Worm (Caenorhabditis elegans) whole organism, L2 larva: Measurements from ENCODE around the gene T02C5.1.

Experiments used
- C34F6.9 ChIP-seq: fragments of 150-350 bp; optimal IDR thresholded peaks from 2 replicates; lab custom pipeline; 2014; ENCODE audit warnings: missing biosample characterization, missing genetic modification characterization
- Y55F3AM.14 ChIP-seq: fragments of 200-800 bp; sonication (Bioruptor generic); optimal IDR thresholded peaks from 2 replicates; lab custom pipeline; 2018; ENCODE audit warnings: mild to moderate bottlenecking, missing genetic modification characterization, missing compliant biosample characterization
- ZK546.5 ChIP-seq: sonication (generic microtip); optimal IDR thresholded peaks from 2 replicates; lab custom pipeline; 2017; ENCODE audit warnings: missing biosample characterization, missing genetic modification characterization
- alr-1 ChIP-seq: fragments of 150-350 bp; optimal IDR thresholded peaks from 2 replicates; lab custom pipeline; 2014; ENCODE audit warnings: missing biosample characterization, missing genetic modification characterization
- aly-2 ChIP-seq: fragments of 150-350 bp; optimal IDR thresholded peaks from 2 replicates; lab custom pipeline; 2014; ENCODE audit warnings: missing biosample characterization, missing genetic modification characterization
- blmp-1 ChIP-seq: sonication (generic microtip); optimal IDR thresholded peaks from 2 replicates; lab custom pipeline; 2017; ENCODE audit warnings: missing genetic modification characterization, mild to moderate bottlenecking, missing compliant biosample characterization, antibody characterized with exemption, moderate library complexity; ENCODE audit not compliant: insufficient read depth
- ceh-16 ChIP-seq: fragments of 150-350 bp; optimal IDR thresholded peaks from 2 replicates; lab custom pipeline; 2014; ENCODE audit warnings: missing biosample characterization, missing genetic modification characterization
- ceh-82 ChIP-seq: fragments of 150-350 bp; optimal IDR thresholded peaks from 2 replicates; lab custom pipeline; 2014; ENCODE audit warnings: missing biosample characterization, missing genetic modification characterization
- crh-2 ChIP-seq: sonication (generic microtip); optimal IDR thresholded peaks from 2 replicates; lab custom pipeline; 2017; ENCODE audit warnings: missing biosample characterization, missing genetic modification characterization
- dmd-4 ChIP-seq: sonication (generic microtip); optimal IDR thresholded peaks from 2 replicates; lab custom pipeline; 2017; ENCODE audit warnings: missing biosample characterization, missing genetic modification characterization
- egl-27 ChIP-seq: sonication (generic microtip); optimal IDR thresholded peaks from 3 replicates; lab custom pipeline; 2017; ENCODE audit warnings: missing biosample characterization, missing genetic modification reagents, missing genetic modification characterization
- elt-1 ChIP-seq: fragments of 150-350 bp; optimal IDR thresholded peaks from 2 replicates; lab custom pipeline; 2014; ENCODE audit warnings: missing biosample characterization, missing genetic modification characterization
- elt-3 ChIP-seq: sonication (generic microtip); optimal IDR thresholded peaks from 2 replicates; lab custom pipeline; 2017; ENCODE audit warnings: missing biosample characterization, missing genetic modification characterization
- gmeb-1 ChIP-seq: fragments of 150-350 bp; optimal IDR thresholded peaks from 2 replicates; lab custom pipeline; 2014; ENCODE audit warnings: missing biosample characterization, missing genetic modification characterization
- lin-11 ChIP-seq: fragments of 150-350 bp; sonication (generic microtip); optimal IDR thresholded peaks from 2 replicates; lab custom pipeline; 2014; ENCODE audit warnings: missing biosample characterization, missing genetic modification characterization, inconsistent platforms, mixed read lengths
- lin-13 ChIP-seq: fragments of 150-350 bp; optimal IDR thresholded peaks from 2 replicates; lab custom pipeline; 2014; ENCODE audit warnings: missing biosample characterization, missing genetic modification reagents, missing genetic modification characterization
- lin-39 ChIP-seq: fragments of 150-350 bp; optimal IDR thresholded peaks from 2 replicates; lab custom pipeline; 2014; ENCODE audit warnings: missing biosample characterization, missing genetic modification reagents, missing genetic modification characterization
- mbf-1 ChIP-seq: sonication (generic microtip); optimal IDR thresholded peaks from 2 replicates; lab custom pipeline; 2017; ENCODE audit warnings: missing biosample characterization, missing genetic modification characterization
- mdl-1 ChIP-seq, 2 experiments: fragments of 150-350 bp in 1 of 2; sonication (generic microtip) in 1 of 2; optimal IDR thresholded peaks; 2 replicates each; lab custom pipeline; 2017; ENCODE audit warnings: missing biosample characterization in 2 of 2, missing genetic modification characterization in 2 of 2
- nhr-10 ChIP-seq: sonication (generic microtip); optimal IDR thresholded peaks from 2 replicates; lab custom pipeline; 2017; ENCODE audit warnings: missing biosample characterization, missing genetic modification characterization
- nhr-129 ChIP-seq: fragments of 150-350 bp; optimal IDR thresholded peaks from 2 replicates; lab custom pipeline; 2014; ENCODE audit warnings: missing biosample characterization, missing genetic modification characterization
- nhr-21 ChIP-seq: fragments of 150-350 bp; optimal IDR thresholded peaks from 2 replicates; lab custom pipeline; 2014; ENCODE audit warnings: missing biosample characterization, missing genetic modification characterization
- nhr-23 ChIP-seq: fragments of 150-350 bp; optimal IDR thresholded peaks from 2 replicates; lab custom pipeline; 2014; ENCODE audit warnings: missing biosample characterization, missing genetic modification reagents, missing genetic modification characterization
- nhr-237 ChIP-seq: fragments of 150-350 bp; optimal IDR thresholded peaks from 2 replicates; lab custom pipeline; 2014; ENCODE audit warnings: missing biosample characterization, missing genetic modification characterization
- nhr-25 ChIP-seq: fragments of 150-350 bp; sonication (generic microtip); optimal IDR thresholded peaks from 3 replicates; lab custom pipeline; 2014; ENCODE audit warnings: missing biosample characterization, missing genetic modification characterization
- nhr-6 ChIP-seq: fragments of 150-350 bp; optimal IDR thresholded peaks from 2 replicates; lab custom pipeline; 2014; ENCODE audit warnings: missing biosample characterization, missing genetic modification characterization
- nhr-77 ChIP-seq: fragments of 150-350 bp; optimal IDR thresholded peaks from 2 replicates; lab custom pipeline; 2014; ENCODE audit warnings: missing biosample characterization, missing genetic modification characterization
- peb-1 ChIP-seq: fragments of 150-350 bp; optimal IDR thresholded peaks from 2 replicates; lab custom pipeline; 2014; ENCODE audit warnings: missing biosample characterization, missing genetic modification characterization
- sem-4 ChIP-seq: fragments of 150-350 bp; optimal IDR thresholded peaks from 2 replicates; lab custom pipeline; 2014; ENCODE audit warnings: missing biosample characterization, missing genetic modification reagents, missing genetic modification characterization
- skn-1 ChIP-seq: sonication (generic microtip); optimal IDR thresholded peaks from 2 replicates; lab custom pipeline; 2017; ENCODE audit warnings: missing biosample characterization, missing genetic modification characterization
- sma-3 ChIP-seq: sonication (generic microtip); optimal IDR thresholded peaks from 2 replicates; lab custom pipeline; 2016; ENCODE audit warnings: missing genetic modification reagents, missing genetic modification characterization, missing compliant biosample characterization
- sma-9 ChIP-seq, 2 experiments: fragments of 150-350 bp in 1 of 2; sonication (generic microtip) in 1 of 2; optimal IDR thresholded peaks; 2 replicates each; lab custom pipeline; 2014 to 2016; ENCODE audit warnings: missing genetic modification characterization in 2 of 2, mild to moderate bottlenecking in 1 of 2, missing biosample characterization in 1 of 2, missing compliant biosample characterization in 1 of 2, missing genetic modification reagents in 1 of 2, moderate library complexity in 1 of 2
- snpc-4 ChIP-seq: fragments of 150-350 bp; optimal IDR thresholded peaks from 2 replicates; lab custom pipeline; 2014; ENCODE audit warnings: missing biosample characterization, missing genetic modification characterization
- unc-39 ChIP-seq: fragments of 150-350 bp; optimal IDR thresholded peaks from 2 replicates; lab custom pipeline; 2014; ENCODE audit warnings: missing biosample characterization, missing genetic modification characterization
- unc-62 ChIP-seq: fragments of 150-350 bp; optimal IDR thresholded peaks from 2 replicates; lab custom pipeline; 2014; ENCODE audit warnings: missing biosample characterization, missing genetic modification reagents, missing genetic modification characterization
- ztf-1 ChIP-seq: fragments of 200-800 bp; sonication (Bioruptor generic); conservative IDR thresholded peaks from 2 replicates; pipeline ENCODE4 v1.3.6; 2022; ENCODE audit warnings: missing genetic modification characterization, missing compliant biosample characterization
- ztf-11 ChIP-seq: sonication (generic microtip); optimal IDR thresholded peaks from 2 replicates; lab custom pipeline; 2017; ENCODE audit warnings: missing biosample characterization, missing genetic modification characterization

T02C5.1 gene

DNA sequence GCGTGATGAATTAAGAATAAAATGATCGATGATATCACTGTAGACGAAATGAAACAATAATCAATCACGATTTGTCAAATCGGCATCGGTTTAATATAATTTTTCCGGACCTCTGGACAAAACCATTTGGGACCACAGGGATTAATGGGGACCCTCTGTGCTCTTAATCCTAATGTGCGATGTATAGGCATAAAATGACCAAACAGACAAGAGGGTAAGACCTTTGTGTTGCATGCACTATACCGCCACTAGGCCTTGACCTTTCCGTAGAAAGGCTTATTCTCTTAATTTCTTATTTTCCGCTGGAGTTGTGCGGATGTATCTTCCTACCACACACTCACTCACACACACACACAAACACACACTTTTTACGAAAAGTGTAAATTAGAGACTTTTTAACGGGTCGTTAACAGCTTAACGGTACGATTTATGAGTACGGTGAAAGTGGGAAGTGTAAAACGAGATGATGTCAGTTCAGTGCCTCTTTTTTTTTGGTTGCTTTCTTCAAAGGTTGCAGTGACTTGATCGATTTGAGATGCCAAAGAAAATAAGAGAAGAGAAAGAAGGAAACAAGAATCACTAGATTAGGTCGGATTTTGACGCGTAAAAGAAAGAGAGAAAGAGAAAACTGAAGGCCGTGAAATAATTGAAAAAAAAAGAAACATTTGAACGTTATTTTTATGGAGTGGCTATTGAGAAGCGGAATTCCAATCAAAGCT lies 10.2 kb downstream of the T02C5.1 start:
- TF ChIP-seq nhr-25 (tag; lab: Kevin White, UChicago) (peak; percentile 41), blmp-1 (peak; percentile 29), elt-3 (tag; lab: Kevin White, UChicago) (no peak)

ce11 chrX:2705809-2706378 lies 11.2 kb downstream of the T02C5.1 start, which contains the start of gene igcm-3:
Gene igcm-3 (minus strand): TSS chrX:2705859.
- TF ChIP-seq crh-2 (tag; lab: Kevin White, UChicago) (no peak), aly-2 (no peak), ztf-11 (tag; lab: Kevin White, UChicago) (no peak), nhr-237 (no peak), gmeb-1 (no peak), nhr-23 (no peak), nhr-77 (tag; lab: Kevin White, UChicago) (no peak), nhr-129 (tag; lab: Kevin White, UChicago) (no peak), mbf-1 (no peak), unc-62 (GFP tag; lab: Kevin White, UChicago) (no peak), nhr-6 (tag; lab: Kevin White, UChicago) (no peak), sma-3 (GFP tag; lab: Kevin White, UChicago) (no peak), C34F6.9 (tag; lab: Kevin White, UChicago) (no peak), sma-9 (GFP tag; optimal IDR thresholded peaks at IDR 0.05; lab: Kevin White, UChicago) (no peak), sma-9 (tag; optimal IDR thresholded peaks at IDR 0.05; lab: Kevin White, UChicago) (no peak), peb-1 (tag; lab: Kevin White, UChicago) (no peak), elt-3 (tag; lab: Kevin White, UChicago) (no peak), ceh-82 (tag; lab: Kevin White, UChicago) (no peak), sem-4 (tag; lab: Kevin White, UChicago) (no peak), lin-11 (tag; lab: Kevin White, UChicago) (no peak), skn-1 (no peak)

DNA sequence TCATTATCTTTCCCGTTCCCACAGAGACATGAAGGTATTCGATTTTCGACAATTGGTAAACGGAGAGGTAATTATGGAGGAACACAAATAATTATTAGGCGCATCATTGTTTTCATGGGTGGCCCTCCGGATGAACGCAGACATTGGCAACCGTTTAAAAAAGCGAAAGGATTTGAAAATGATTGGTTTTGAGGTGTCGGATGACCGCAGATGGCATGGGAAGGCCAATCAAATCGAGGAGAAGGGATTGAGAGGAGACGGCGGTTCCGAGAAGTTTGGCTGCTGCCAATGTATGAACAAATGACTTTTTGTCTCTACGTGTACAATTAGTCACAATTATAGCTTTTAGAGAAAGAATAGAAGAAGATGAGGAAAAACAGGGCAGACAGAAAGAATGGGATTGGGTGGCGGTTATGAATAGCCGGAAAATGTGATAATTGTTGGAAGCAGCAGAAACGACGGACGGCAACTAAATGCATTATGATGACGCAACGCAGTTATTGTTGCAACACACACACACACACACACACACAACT lies 12.8 kb downstream of the T02C5.1 start:
- TF ChIP-seq sma-3 (GFP tag; lab: Kevin White, UChicago): no peak
- no peak for TF ChIP-seq nhr-77 (tag; lab: Kevin White, UChicago)
- TF ChIP-seq nhr-23: no peak
- TF ChIP-seq snpc-4 (tag; lab: Kevin White, UChicago): no peak
- no peak for TF ChIP-seq skn-1
- TF ChIP-seq alr-1 (tag; lab: Kevin White, UChicago): no peak
- TF ChIP-seq peb-1 (tag; lab: Kevin White, UChicago): no peak
- TF ChIP-seq nhr-6 (tag; lab: Kevin White, UChicago): no peak
- TF ChIP-seq dmd-4: no peak
- no peak for TF ChIP-seq ceh-82 (tag; lab: Kevin White, UChicago)
- no peak for TF ChIP-seq ZK546.5 (tag; lab: Kevin White, UChicago)
- TF ChIP-seq unc-39 (tag; lab: Kevin White, UChicago): no peak
- no peak for TF ChIP-seq gmeb-1
- TF ChIP-seq Y55F3AM.14: no peak
- no peak for TF ChIP-seq ztf-11 (tag; lab: Kevin White, UChicago)
- TF ChIP-seq ceh-16 (tag; lab: Kevin White, UChicago): no peak
- TF ChIP-seq nhr-21 (tag; lab: Kevin White, UChicago): no peak
- no peak for TF ChIP-seq blmp-1

DNA sequence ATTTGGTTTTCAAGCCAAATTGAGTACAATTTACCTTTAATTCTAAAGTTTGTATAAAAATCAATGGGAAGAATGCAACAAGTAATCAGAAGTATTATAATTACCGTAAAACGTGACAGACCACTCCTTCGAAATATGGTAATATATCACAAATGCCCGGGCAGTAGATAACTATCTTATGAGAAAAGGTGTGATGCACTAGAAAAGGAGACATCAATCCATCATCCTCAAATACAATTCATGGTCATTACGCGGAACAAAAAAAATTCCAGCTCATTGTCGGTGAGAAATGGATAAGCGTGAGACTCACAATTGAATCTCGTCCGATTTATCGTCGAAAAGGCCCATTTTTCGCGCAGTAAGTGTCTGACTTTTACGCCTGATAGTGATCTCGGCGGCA lies 14.5 kb downstream of the T02C5.1 start:
- TF ChIP-seq egl-27 (no peak), elt-1 (peak; percentile 14), ztf-11 (tag; lab: Kevin White, UChicago) (no peak), aly-2 (no peak), ceh-16 (tag; lab: Kevin White, UChicago) (peak; percentile 58), dmd-4 (no peak), ztf-1 (GFP tag; lab: Robert Waterston, UW) (no peak), nhr-129 (tag; lab: Kevin White, UChicago) (peak; percentile 2), lin-13 (GFP tag; lab: Kevin White, UChicago) (no peak), nhr-25 (tag; lab: Kevin White, UChicago) (peak; percentile 16), mdl-1 (tag; optimal IDR thresholded peaks at IDR 0.05; lab: Kevin White, UChicago) (no peak), blmp-1 (no peak), sma-3 (GFP tag; lab: Kevin White, UChicago) (no peak), nhr-10 (tag; lab: Kevin White, UChicago) (no peak), nhr-23 (no peak), lin-39 (tag; lab: Kevin White, UChicago) (no peak)
